Worm (Caenorhabditis elegans) whole organism, L3 larva: ENCODE data around the gene gen-1.
A peak's percentile ranks its signal among the peaks of the same experiment; 100 is the strongest.

Source experiments
- R02D3.7 ChIP-seq: fragments of 150-350 bp; optimal IDR thresholded peaks from 2 replicates; lab custom pipeline; 2014; ENCODE audit warnings: missing biosample characterization, missing genetic modification characterization
- ZK546.5 ChIP-seq: sonication (generic microtip); optimal IDR thresholded peaks from 2 replicates; lab custom pipeline; 2017; ENCODE audit warnings: missing biosample characterization, missing genetic modification characterization
- aly-2 ChIP-seq: fragments of 150-350 bp; optimal IDR thresholded peaks from 2 replicates; lab custom pipeline; 2014; ENCODE audit warnings: missing biosample characterization, missing genetic modification characterization
- ama-1 ChIP-seq: fragments of 150-350 bp; optimal IDR thresholded peaks from 2 replicates; lab custom pipeline; 2018
- ceh-16 ChIP-seq: sonication (generic microtip); optimal IDR thresholded peaks from 2 replicates; lab custom pipeline; 2017; ENCODE audit warnings: missing biosample characterization, missing genetic modification characterization
- ceh-28 ChIP-seq: fragments of 150-350 bp; optimal IDR thresholded peaks from 2 replicates; lab custom pipeline; 2014; ENCODE audit warnings: missing biosample characterization, missing genetic modification reagents, missing genetic modification characterization
- ceh-82 ChIP-seq: fragments of 150-350 bp; optimal IDR thresholded peaks from 2 replicates; lab custom pipeline; 2014; ENCODE audit warnings: missing biosample characterization, missing genetic modification characterization
- ceh-9 ChIP-seq: sonication (generic microtip); optimal IDR thresholded peaks from 2 replicates; lab custom pipeline; 2018; ENCODE audit warnings: missing biosample characterization, missing genetic modification characterization
- daf-12 ChIP-seq: fragments of 150-350 bp; optimal IDR thresholded peaks from 2 replicates; lab custom pipeline; 2014; ENCODE audit warnings: missing biosample characterization, missing genetic modification reagents, missing genetic modification characterization
- egl-27 ChIP-seq: sonication (generic microtip); optimal IDR thresholded peaks from 4 replicates; lab custom pipeline; 2017; ENCODE audit warnings: missing biosample characterization, missing genetic modification reagents, missing genetic modification characterization
- egl-5 ChIP-seq: fragments of 150-350 bp; optimal IDR thresholded peaks from 2 replicates; lab custom pipeline; 2017; ENCODE audit warnings: missing biosample characterization, missing genetic modification reagents, missing genetic modification characterization, inconsistent platforms
- elt-1 ChIP-seq: fragments of 150-350 bp; optimal IDR thresholded peaks from 2 replicates; lab custom pipeline; 2014; ENCODE audit warnings: missing biosample characterization, missing genetic modification characterization
- elt-2 ChIP-seq: sonication (generic microtip); optimal IDR thresholded peaks from 2 replicates; lab custom pipeline; 2016; ENCODE audit warnings: missing genetic modification reagents, mild to moderate bottlenecking, missing genetic modification characterization, missing compliant biosample characterization
- elt-3 ChIP-seq, 3 experiments: fragments of 150-350 bp in 1 of 3; sonication (generic microtip) in 2 of 3; optimal IDR thresholded peaks; 2 replicates in 2 of 3; 4 replicates in 1 of 3; lab custom pipeline; 2014 to 2017; ENCODE audit warnings: missing biosample characterization in 3 of 3, missing genetic modification characterization in 3 of 3
- eor-1 ChIP-seq, 2 experiments: fragments of 150-350 bp; optimal IDR thresholded peaks; 2 replicates each; lab custom pipeline; 2014 to 2018; ENCODE audit warnings: missing biosample characterization in 2 of 2, missing genetic modification characterization in 2 of 2
- fkh-10 ChIP-seq: sonication (generic microtip); optimal IDR thresholded peaks from 2 replicates; lab custom pipeline; 2017; ENCODE audit warnings: missing biosample characterization, missing genetic modification reagents, missing genetic modification characterization
- fkh-2 ChIP-seq: fragments of 150-350 bp; optimal IDR thresholded peaks from 2 replicates; lab custom pipeline; 2014; ENCODE audit warnings: missing biosample characterization, missing genetic modification reagents, missing genetic modification characterization
- fos-1 ChIP-seq: fragments of 150-350 bp; optimal IDR thresholded peaks from 2 replicates; lab custom pipeline; 2014; ENCODE audit warnings: missing biosample characterization, missing genetic modification characterization
- hmg-11 ChIP-seq: sonication (generic microtip); optimal IDR thresholded peaks from 2 replicates; lab custom pipeline; 2016; ENCODE audit warnings: missing genetic modification characterization, missing compliant biosample characterization
- jun-1 ChIP-seq: fragments of 150-350 bp; optimal IDR thresholded peaks from 2 replicates; lab custom pipeline; 2014; ENCODE audit warnings: missing biosample characterization, missing genetic modification reagents, missing genetic modification characterization
- lin-15B ChIP-seq: fragments of 150-350 bp; optimal IDR thresholded peaks from 2 replicates; lab custom pipeline; 2014; ENCODE audit warnings: missing biosample characterization, missing genetic modification characterization
- lin-39 ChIP-seq: fragments of 150-350 bp; optimal IDR thresholded peaks from 2 replicates; lab custom pipeline; 2018; ENCODE audit warnings: missing biosample characterization, missing genetic modification reagents, missing genetic modification characterization
- lsy-12 ChIP-seq: sonication (generic microtip); optimal IDR thresholded peaks from 2 replicates; lab custom pipeline; 2016; ENCODE audit warnings: mild to moderate bottlenecking, missing genetic modification characterization, missing compliant biosample characterization
- mdl-1 ChIP-seq: fragments of 150-350 bp; optimal IDR thresholded peaks from 2 replicates; lab custom pipeline; 2014; ENCODE audit warnings: missing biosample characterization, missing genetic modification characterization
- mml-1 ChIP-seq: fragments of 150-350 bp; sonication (generic microtip); optimal IDR thresholded peaks from 3 replicates; lab custom pipeline; 2014; ENCODE audit warnings: missing biosample characterization, missing genetic modification characterization
- nfya-1 ChIP-seq: sonication (generic microtip); optimal IDR thresholded peaks from 2 replicates; lab custom pipeline; 2017; ENCODE audit warnings: missing genetic modification characterization, mild to moderate bottlenecking, missing compliant biosample characterization, antibody characterized with exemption, moderate library complexity; ENCODE audit not compliant: insufficient read depth
- nhr-11 ChIP-seq: fragments of 150-350 bp; optimal IDR thresholded peaks from 2 replicates; lab custom pipeline; 2014; ENCODE audit warnings: missing biosample characterization, missing genetic modification characterization
- nhr-12 ChIP-seq: fragments of 150-350 bp; optimal IDR thresholded peaks from 2 replicates; lab custom pipeline; 2014; ENCODE audit warnings: missing biosample characterization, missing genetic modification characterization
- nhr-23 ChIP-seq: fragments of 150-350 bp; optimal IDR thresholded peaks from 2 replicates; lab custom pipeline; 2014; ENCODE audit warnings: missing biosample characterization, missing genetic modification reagents, missing genetic modification characterization
- nhr-237 ChIP-seq: fragments of 150-350 bp; optimal IDR thresholded peaks from 2 replicates; lab custom pipeline; 2014; ENCODE audit warnings: missing biosample characterization, missing genetic modification characterization
- nhr-25 ChIP-seq: sonication (generic microtip); optimal IDR thresholded peaks from 2 replicates; lab custom pipeline; 2017; ENCODE audit warnings: missing biosample characterization, missing genetic modification characterization
- nhr-28 ChIP-seq: fragments of 150-350 bp; optimal IDR thresholded peaks from 2 replicates; lab custom pipeline; 2014; ENCODE audit warnings: missing biosample characterization, missing genetic modification characterization
- nhr-43 ChIP-seq: sonication (generic microtip); optimal IDR thresholded peaks from 2 replicates; lab custom pipeline; 2016; ENCODE audit warnings: mild to moderate bottlenecking, missing genetic modification characterization, missing compliant biosample characterization; ENCODE audit not compliant: poor library complexity, severe bottlenecking
- nhr-67 ChIP-seq: fragments of 150-350 bp; optimal IDR thresholded peaks from 2 replicates; lab custom pipeline; 2014; ENCODE audit warnings: missing biosample characterization, missing genetic modification characterization
- nhr-76 ChIP-seq: fragments of 150-350 bp; sonication (generic microtip); optimal IDR thresholded peaks from 5 replicates; lab custom pipeline; 2014; ENCODE audit warnings: missing biosample characterization, missing genetic modification characterization
- nhr-77 ChIP-seq: fragments of 150-350 bp; optimal IDR thresholded peaks from 2 replicates; lab custom pipeline; 2014; ENCODE audit warnings: missing biosample characterization, missing genetic modification characterization
- pha-4 ChIP-seq: fragments of 150-350 bp; optimal IDR thresholded peaks from 2 replicates; lab custom pipeline; 2014; ENCODE audit warnings: missing biosample characterization, missing genetic modification reagents, missing genetic modification characterization
- pqm-1 ChIP-seq: fragments of 150-350 bp; optimal IDR thresholded peaks from 2 replicates; lab custom pipeline; 2017; ENCODE audit warnings: missing biosample characterization, missing genetic modification characterization, inconsistent platforms
- sea-2 ChIP-seq: fragments of 150-350 bp; sonication (generic microtip); optimal IDR thresholded peaks from 4 replicates; lab custom pipeline; 2014; ENCODE audit warnings: missing biosample characterization, missing genetic modification reagents, missing genetic modification characterization
- skn-1 ChIP-seq: fragments of 150-350 bp; optimal IDR thresholded peaks from 2 replicates; lab custom pipeline; 2014; ENCODE audit warnings: missing biosample characterization, missing genetic modification characterization
- snpc-4 ChIP-seq: fragments of 150-350 bp; optimal IDR thresholded peaks from 2 replicates; lab custom pipeline; 2014; ENCODE audit warnings: missing biosample characterization, missing genetic modification characterization
- tbx-2 ChIP-seq: sonication (generic microtip); optimal IDR thresholded peaks from 2 replicates; lab custom pipeline; 2016; ENCODE audit warnings: mild to moderate bottlenecking, missing genetic modification characterization, missing compliant biosample characterization
- unc-39 ChIP-seq: sonication (generic microtip); optimal IDR thresholded peaks from 4 replicates; lab custom pipeline; 2017; ENCODE audit warnings: missing biosample characterization, missing genetic modification characterization
- unc-62 ChIP-seq: fragments of 150-350 bp; sonication (generic microtip); optimal IDR thresholded peaks from 4 replicates; lab custom pipeline; 2014; ENCODE audit warnings: missing biosample characterization, missing genetic modification reagents, missing genetic modification characterization
- zag-1 ChIP-seq: fragments of 150-350 bp; optimal IDR thresholded peaks from 2 replicates; lab custom pipeline; 2014; ENCODE audit warnings: missing biosample characterization, missing genetic modification characterization
- ztf-4 ChIP-seq: fragments of 150-350 bp; optimal IDR thresholded peaks from 2 replicates; lab custom pipeline; 2014; ENCODE audit warnings: missing biosample characterization, missing genetic modification characterization

The gen-1 gene

ce11 chrIII:6278301-6278827 is 30.4 kb upstream of the gen-1 start, which contains the start of gene C18F10.7:
Gene C18F10.7, minus strand, starts transcription at chrIII:6278351.
- no peak for TF ChIP-seq nhr-25 (tag; lab: Kevin White, UChicago)
- TF ChIP-seq mdl-1: peak; percentile 78
- no peak for TF ChIP-seq unc-62 (GFP tag; lab: Kevin White, UChicago)
- TF ChIP-seq tbx-2: no peak
- TF ChIP-seq ama-1 (lab: Kevin White, UChicago): no peak
- no peak for TF ChIP-seq nhr-237 (tag; lab: Kevin White, UChicago)
- TF ChIP-seq elt-1: no peak
- no peak for TF ChIP-seq egl-5 (tag; lab: Kevin White, UChicago)
- peak; percentile 21 for TF ChIP-seq R02D3.7
- TF ChIP-seq skn-1 (tag; lab: Kevin White, UChicago): peak; percentile 3
- TF ChIP-seq nhr-67 (tag; lab: Kevin White, UChicago): no peak
- TF ChIP-seq fkh-10 (GFP tag; lab: Kevin White, UChicago): no peak
- TF ChIP-seq lin-15B (tag; lab: Kevin White, UChicago): no peak
- TF ChIP-seq lin-39 (tag; lab: Kevin White, UChicago): no peak
- no peak for TF ChIP-seq nhr-12 (tag; lab: Kevin White, UChicago)
- TF ChIP-seq snpc-4 (tag; lab: Kevin White, UChicago): no peak
- no peak for TF ChIP-seq zag-1 (tag; lab: Kevin White, UChicago)
- no peak for TF ChIP-seq fkh-2 (tag; lab: Kevin White, UChicago)
- no peak for TF ChIP-seq ceh-9 (tag; lab: Kevin White, UChicago)
- TF ChIP-seq ceh-28: peak; percentile 59
- TF ChIP-seq fos-1 (tag; lab: Kevin White, UChicago): no peak
- no peak for TF ChIP-seq ceh-16 (tag; lab: Kevin White, UChicago)
- TF ChIP-seq pha-4 (tag; lab: Kevin White, UChicago): peak; percentile 62
- TF ChIP-seq nhr-77: no peak
- TF ChIP-seq nhr-28 (tag; lab: Kevin White, UChicago): no peak
- TF ChIP-seq nhr-76 (tag; lab: Kevin White, UChicago): no peak
- no peak for TF ChIP-seq mml-1 (tag; lab: Kevin White, UChicago)
- TF ChIP-seq elt-2: peak; percentile 44
- peak; percentile 73 for TF ChIP-seq nfya-1
- no peak for TF ChIP-seq lsy-12
- TF ChIP-seq ztf-4 (tag; lab: Kevin White, UChicago): no peak
- no peak for TF ChIP-seq nhr-11 (tag; lab: Kevin White, UChicago)
- no peak for TF ChIP-seq daf-12
- no peak for TF ChIP-seq egl-27
- TF ChIP-seq eor-1 (tag; optimal IDR thresholded peaks at IDR 0.05; lab: Kevin White, UChicago): no peak
- no peak for TF ChIP-seq pqm-1 (tag; lab: Kevin White, UChicago)
- no peak for TF ChIP-seq sea-2 (GFP tag; lab: Kevin White, UChicago)
- TF ChIP-seq ceh-82: peak; percentile 14
- TF ChIP-seq nhr-43 (tag; lab: Kevin White, UChicago): peak; percentile 22
- TF ChIP-seq elt-3 (tag; optimal IDR thresholded peaks at IDR 0.05; lab: Kevin White, UChicago): no peak
- TF ChIP-seq aly-2 (tag; lab: Kevin White, UChicago): no peak
- no peak for TF ChIP-seq unc-39 (tag; lab: Kevin White, UChicago)
- TF ChIP-seq hmg-11 (tag; lab: Kevin White, UChicago): no peak
- peak; percentile 6 for TF ChIP-seq nhr-23 (tag; lab: Kevin White, UChicago)

DNA sequence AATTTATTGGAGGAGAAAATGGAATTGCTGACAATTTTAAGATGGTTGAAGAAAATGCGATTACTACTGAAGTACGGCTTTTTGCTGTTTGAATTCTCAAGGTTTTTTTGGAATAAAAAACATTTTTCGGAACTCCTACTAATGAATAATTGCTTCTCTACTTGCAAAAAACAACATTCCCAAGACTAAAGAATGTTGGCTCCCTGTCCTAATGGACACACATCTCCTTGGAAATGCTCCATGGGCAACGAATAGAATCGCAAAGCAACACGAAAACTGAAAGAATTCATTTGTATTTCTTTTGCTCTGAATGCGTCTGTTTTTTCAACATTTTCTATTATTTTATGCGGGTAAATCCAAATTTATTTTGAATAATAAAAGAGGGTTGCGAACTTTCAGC is 24.9 kb upstream of the gen-1 start, which contains the start of gene C18F10.2:
Gene C18F10.2 (plus strand): TSS at position 301 of the 400 bp plus-strand sequence.
- TF ChIP-seq zag-1 (tag; lab: Kevin White, UChicago): no peak
- no peak for TF ChIP-seq fos-1 (tag; lab: Kevin White, UChicago)
- no peak for TF ChIP-seq tbx-2
- no peak for TF ChIP-seq nhr-67 (tag; lab: Kevin White, UChicago)
- no peak for TF ChIP-seq nhr-11 (tag; lab: Kevin White, UChicago)
- TF ChIP-seq nhr-12 (tag; lab: Kevin White, UChicago): no peak
- TF ChIP-seq sea-2 (GFP tag; lab: Kevin White, UChicago): no peak
- TF ChIP-seq ztf-4 (tag; lab: Kevin White, UChicago): no peak
- no peak for TF ChIP-seq ceh-82
- TF ChIP-seq egl-27: no peak
- no peak for TF ChIP-seq nhr-237 (tag; lab: Kevin White, UChicago)
- no peak for TF ChIP-seq unc-39 (tag; lab: Kevin White, UChicago)
- TF ChIP-seq ZK546.5 (tag; lab: Kevin White, UChicago): no peak
- TF ChIP-seq jun-1: no peak
- TF ChIP-seq lsy-12: no peak
